Fruit fly (Drosophila melanogaster): ENCODE data around the gene Srp54k.
A peak's percentile ranks its signal among the peaks of the same experiment; 100 is the strongest.

Srp54k gene

DNA sequence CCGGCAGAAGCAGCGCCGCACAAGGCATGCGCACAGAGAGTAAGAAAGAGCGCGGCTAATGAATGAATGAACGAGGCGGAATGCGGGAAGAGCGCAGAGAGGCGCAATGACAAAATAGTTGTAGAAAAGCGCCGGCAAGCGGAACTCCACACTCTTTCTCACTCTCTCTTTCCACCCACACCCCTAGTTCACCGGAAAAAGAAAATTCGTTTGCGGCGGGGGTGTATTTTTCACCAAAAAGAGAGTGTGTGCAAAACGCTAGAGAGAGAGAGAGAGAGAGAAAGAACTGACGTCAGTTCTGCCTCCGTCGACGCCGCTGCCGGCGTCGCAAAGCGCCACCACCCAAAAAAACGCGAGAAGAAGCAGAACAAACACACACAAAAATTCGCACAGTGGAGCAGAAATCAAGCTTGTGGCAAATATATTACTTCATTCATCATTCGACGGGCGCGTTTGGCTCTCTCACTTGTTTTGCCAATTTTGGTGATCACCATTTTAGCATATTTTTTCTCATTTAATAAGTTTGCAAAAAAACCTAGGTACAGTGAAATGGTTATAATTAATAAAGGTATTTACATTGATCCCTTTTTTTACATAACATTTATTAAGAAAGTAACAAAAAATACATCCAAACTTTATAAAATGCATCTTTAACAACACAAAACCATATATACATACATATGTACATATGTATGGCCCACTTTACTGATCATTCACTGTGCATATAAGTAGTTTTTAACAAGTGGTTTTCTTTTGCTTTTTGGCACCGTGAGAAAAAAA, 32.6 kb downstream of the Srp54k start (continued):
- no peak for TF ChIP-seq ato (GFP tag; IDR thresholded peaks at IDR 0.05; ENCODE audit: partially characterized antibody)
- peak; percentile 98 for TF ChIP-seq sd (tag; optimal IDR thresholded peaks at IDR 0.05)
- peak; percentile 69 for TF ChIP-seq pho (GFP tag; optimal IDR thresholded peaks at IDR 0.05)
- peak; percentile 8 for TF ChIP-seq CG10147 (GFP tag; optimal IDR thresholded peaks at IDR 0.05)
- no peak for TF ChIP-seq Neu2 (GFP tag; optimal IDR thresholded peaks at IDR 0.05; ENCODE audit: borderline replicate concordance)
- TF ChIP-seq CG31365 (tag; optimal IDR thresholded peaks at IDR 0.05), result no peak
- TF ChIP-seq tll (GFP tag; optimal IDR thresholded peaks at IDR 0.05), result no peak
- TF ChIP-seq Ada2b (GFP tag; IDR thresholded peaks at IDR 0.05), result no peak
- TF ChIP-seq p53 (GFP tag; optimal IDR thresholded peaks at IDR 0.05), result no peak
- TF ChIP-seq pros (GFP tag; optimal IDR thresholded peaks at IDR 0.05), result peak; percentile 92
- no peak for TF ChIP-seq gro (GFP tag; optimal IDR thresholded peaks at IDR 0.05)
- TF ChIP-seq CG13624 (GFP tag; optimal IDR thresholded peaks at IDR 0.05), result peak; percentile 48
- TF ChIP-seq Drgx (GFP tag; IDR thresholded peaks at IDR 0.05), result no peak; the same call in 1 of the 2 replicates
- no peak for TF ChIP-seq fd102C (GFP tag; optimal IDR thresholded peaks at IDR 0.05)
- TF ChIP-seq crol (GFP tag; IDR thresholded peaks at IDR 0.05), result peak; percentile 74
- TF ChIP-seq CG4854 (GFP tag; optimal IDR thresholded peaks at IDR 0.05), result peak; percentile 0
- TF ChIP-seq CG11723 (GFP tag; optimal IDR thresholded peaks at IDR 0.05), result peak; percentile 22
- TF ChIP-seq NC2β (GFP tag; optimal IDR thresholded peaks at IDR 0.05), result no peak
- TF ChIP-seq Fer1 (GFP tag; optimal IDR thresholded peaks at IDR 0.05), result peak; percentile 35
- no peak for TF ChIP-seq tap (tag; optimal IDR thresholded peaks at IDR 0.05)
- no peak for TF ChIP-seq CG6765 (GFP tag; optimal IDR thresholded peaks at IDR 0.05)
- TF ChIP-seq lbe (GFP tag; optimal IDR thresholded peaks at IDR 0.05), result no peak
- TF ChIP-seq CG13424 (tag; optimal IDR thresholded peaks at IDR 0.05), result peak; percentile 55
- TF ChIP-seq nerfin-1 (tag; optimal IDR thresholded peaks at IDR 0.05), result peak; percentile 90
- TF ChIP-seq CG30020 (tag; optimal IDR thresholded peaks at IDR 0.05), result no peak
- no peak for TF ChIP-seq sima (GFP tag; optimal IDR thresholded peaks at IDR 0.05)
- TF ChIP-seq lov (optimal IDR thresholded peaks at IDR 0.05), result no peak
- peak; percentile 69; the same call in 1 of the 3 replicates for TF ChIP-seq lov (GFP tag; IDR thresholded peaks at IDR 0.05)
- TF ChIP-seq Oli (tag; optimal IDR thresholded peaks at IDR 0.05), result peak; percentile 75
- TF ChIP-seq CG18599 (GFP tag; optimal IDR thresholded peaks at IDR 0.05), result peak; percentile 74
- peak; percentile 62 for TF ChIP-seq Sox100B (GFP tag; optimal IDR thresholded peaks at IDR 0.05)
- TF ChIP-seq CG13775 (GFP tag; optimal IDR thresholded peaks at IDR 0.05), result peak; percentile 66
- peak; percentile 57 for TF ChIP-seq unc-4 (GFP tag; IDR thresholded peaks at IDR 0.05; ENCODE audit: partially characterized antibody)
- no peak for TF ChIP-seq CG16863 (GFP tag; optimal IDR thresholded peaks at IDR 0.05)
- TF ChIP-seq CG14441 (GFP tag; IDR thresholded peaks at IDR 0.05), result no peak; the same call in none of the 2 replicates
- peak; percentile 24 for TF ChIP-seq CG1792 (GFP tag; optimal IDR thresholded peaks at IDR 0.05)
- peak; percentile 42; the same call in 1 of the 2 replicates for TF ChIP-seq CG32767 (GFP tag; IDR thresholded peaks at IDR 0.05)
- no peak for TF ChIP-seq CG15073 (GFP tag; optimal IDR thresholded peaks at IDR 0.05)
- TF ChIP-seq sr (GFP tag; IDR thresholded peaks at IDR 0.05), result peak; percentile 24; the same call in 1 of the 3 replicates
- TF ChIP-seq CG3065 (GFP tag; optimal IDR thresholded peaks at IDR 0.05), result no peak
- no peak for TF ChIP-seq CG33557 (GFP tag; optimal IDR thresholded peaks at IDR 0.05)
- peak; percentile 24 for TF ChIP-seq CG9817 (tag; optimal IDR thresholded peaks at IDR 0.05)
- TF ChIP-seq Blimp-1 (GFP tag; optimal IDR thresholded peaks at IDR 0.05), result peak; percentile 33
- no peak for TF ChIP-seq slou (GFP tag; optimal IDR thresholded peaks at IDR 0.05)
- TF ChIP-seq stc (GFP tag; IDR thresholded peaks at IDR 0.05), result peak; percentile 37; the same call in 1 of the 2 replicates
- TF ChIP-seq CG10979 (tag; optimal IDR thresholded peaks at IDR 0.05), result peak; percentile 24
- no peak for TF ChIP-seq Mrtf (GFP tag; IDR thresholded peaks at IDR 0.05)
- peak; percentile 36 for TF ChIP-seq caup (GFP tag; optimal IDR thresholded peaks at IDR 0.05; ENCODE audit: severe bottlenecking)

Measured in whole organism, embryonic.